Worm (Caenorhabditis elegans): ENCODE data around the gene hat-1.

- TF ChIP-seq jun-1 (tag; optimal IDR thresholded peaks at IDR 0.05) = no peak
- TF ChIP-seq ces-1 (GFP tag; optimal IDR thresholded peaks at IDR 0.05) = no peak
- no peak for TF ChIP-seq fkh-10 (GFP tag; optimal IDR thresholded peaks at IDR 0.05)
- no peak for TF ChIP-seq lin-15B (tag; optimal IDR thresholded peaks at IDR 0.05)
- no peak for TF ChIP-seq mep-1 (tag; optimal IDR thresholded peaks at IDR 0.05)
- TF ChIP-seq ztf-11 (tag; optimal IDR thresholded peaks at IDR 0.05) = no peak
- no peak for TF ChIP-seq unc-62 (GFP tag; optimal IDR thresholded peaks at IDR 0.05)
- TF ChIP-seq nhr-28 (tag; optimal IDR thresholded peaks at IDR 0.05) = no peak
- TF ChIP-seq unc-86 (tag; optimal IDR thresholded peaks at IDR 0.05) = no peak
- no peak for TF ChIP-seq unc-30 (tag; optimal IDR thresholded peaks at IDR 0.05)
Observed at ce11 chrIII:10386476-10386875, 20.6 kb downstream of the hat-1 start, which contains the start of gene C38H2.3.

Data from whole organism, L1 larva.